Worm (Caenorhabditis elegans) whole organism, mixed stage, embryonic: Measurements from ENCODE around the gene F59G1.4.

ENCODE experiments used
- M03D4.4 ChIP-seq: sonication (generic microtip); optimal IDR thresholded peaks from 2 replicates; lab custom pipeline; 2017; ENCODE audit warnings: mild to moderate bottlenecking, missing genetic modification characterization, missing compliant biosample characterization
- ceh-39 ChIP-seq: fragments of 150-350 bp; optimal IDR thresholded peaks from 2 replicates; lab custom pipeline; 2014; ENCODE audit warnings: missing biosample characterization, missing genetic modification characterization
- ceh-43 ChIP-seq: fragments of 200-800 bp; sonication (Bioruptor generic); optimal IDR thresholded peaks from 2 replicates; lab custom pipeline; 2018; ENCODE audit warnings: mild to moderate bottlenecking, missing genetic modification characterization, moderate library complexity, missing compliant biosample characterization
- ces-1 ChIP-seq: fragments of 150-350 bp; optimal IDR thresholded peaks from 2 replicates; lab custom pipeline; 2014; ENCODE audit warnings: missing biosample characterization, missing genetic modification reagents, missing genetic modification characterization
- cnd-1 ChIP-seq: fragments of 200-800 bp; sonication (Bioruptor generic); optimal IDR thresholded peaks from 2 replicates; lab custom pipeline; 2018; ENCODE audit warnings: mild to moderate bottlenecking, missing genetic modification characterization, missing compliant biosample characterization
- drap-1 ChIP-seq: fragments of 200-800 bp; sonication (Bioruptor generic); optimal IDR thresholded peaks from 3 replicates; lab custom pipeline; 2018; ENCODE audit warnings: mild to moderate bottlenecking, missing genetic modification characterization, missing compliant biosample characterization
- elt-1 ChIP-seq: sonication (generic microtip); optimal IDR thresholded peaks from 2 replicates; lab custom pipeline; 2017; ENCODE audit warnings: missing genetic modification characterization, mild to moderate bottlenecking, missing compliant biosample characterization, antibody characterized with exemption, moderate library complexity, borderline replicate concordance; ENCODE audit not compliant: insufficient read depth
- elt-3 ChIP-seq: fragments of 150-350 bp; optimal IDR thresholded peaks from 2 replicates; lab custom pipeline; 2014; ENCODE audit warnings: missing biosample characterization, missing genetic modification characterization
- flh-1 ChIP-seq: fragments of 200-800 bp; sonication (Bioruptor generic); optimal IDR thresholded peaks from 2 replicates; lab custom pipeline; 2018; ENCODE audit warnings: mild to moderate bottlenecking, missing genetic modification characterization, moderate library complexity, missing compliant biosample characterization
- hlh-1 ChIP-seq: fragments of 150-350 bp; optimal IDR thresholded peaks from 2 replicates; lab custom pipeline; 2014; ENCODE audit warnings: missing biosample characterization, missing genetic modification reagents, missing genetic modification characterization
- lin-13 ChIP-seq: fragments of 150-350 bp; optimal IDR thresholded peaks from 2 replicates; lab custom pipeline; 2014; ENCODE audit warnings: missing biosample characterization, missing genetic modification characterization
- lin-32 ChIP-seq: fragments of 200-800 bp; sonication (Bioruptor generic); optimal IDR thresholded peaks from 2 replicates; lab custom pipeline; 2018; ENCODE audit warnings: mild to moderate bottlenecking, missing genetic modification characterization, missing compliant biosample characterization
- mep-1 ChIP-seq: fragments of 150-350 bp; optimal IDR thresholded peaks from 2 replicates; lab custom pipeline; 2017; ENCODE audit warnings: missing biosample characterization, missing genetic modification reagents, missing genetic modification characterization, inconsistent platforms
- mls-2 ChIP-seq: sonication (generic microtip); optimal IDR thresholded peaks from 2 replicates; lab custom pipeline; 2016; ENCODE audit warnings: mild to moderate bottlenecking, missing genetic modification characterization, moderate library complexity, missing compliant biosample characterization
- nhr-2 ChIP-seq: fragments of 150-350 bp; optimal IDR thresholded peaks from 2 replicates; lab custom pipeline; 2014; ENCODE audit warnings: missing biosample characterization, missing genetic modification characterization
- nhr-237 ChIP-seq: fragments of 150-350 bp; optimal IDR thresholded peaks from 2 replicates; lab custom pipeline; 2014; ENCODE audit warnings: missing biosample characterization, missing genetic modification characterization
- nhr-76 ChIP-seq: sonication (generic microtip); optimal IDR thresholded peaks from 2 replicates; lab custom pipeline; 2017; ENCODE audit warnings: missing biosample characterization, missing genetic modification characterization
- sem-2 ChIP-seq: fragments of 200-800 bp; sonication (Bioruptor generic); optimal IDR thresholded peaks from 2 replicates; lab custom pipeline; 2018; ENCODE audit warnings: mild to moderate bottlenecking, missing genetic modification characterization, missing compliant biosample characterization
- snpc-4 ChIP-seq: fragments of 150-350 bp; optimal IDR thresholded peaks from 2 replicates; lab custom pipeline; 2014; ENCODE audit warnings: missing biosample characterization, missing genetic modification characterization
- sptf-1 ChIP-seq: sonication (generic microtip); optimal IDR thresholded peaks from 2 replicates; lab custom pipeline; 2017; ENCODE audit warnings: mild to moderate bottlenecking, missing genetic modification characterization, moderate library complexity, missing compliant biosample characterization
- tbx-8 ChIP-seq: fragments of 200-800 bp; sonication (Bioruptor generic); optimal IDR thresholded peaks from 2 replicates; lab custom pipeline; 2018; ENCODE audit warnings: mild to moderate bottlenecking, missing genetic modification characterization, moderate library complexity, missing compliant biosample characterization
- unc-120 ChIP-seq: sonication (generic microtip); optimal IDR thresholded peaks from 2 replicates; lab custom pipeline; 2017; ENCODE audit warnings: missing genetic modification characterization, missing compliant biosample characterization; ENCODE audit not compliant: poor library complexity, severe bottlenecking
- unc-39 ChIP-seq: fragments of 150-350 bp; optimal IDR thresholded peaks from 2 replicates; lab custom pipeline; 2014; ENCODE audit warnings: missing biosample characterization, missing genetic modification characterization
- unc-62 ChIP-seq: fragments of 150-350 bp; optimal IDR thresholded peaks from 2 replicates; lab custom pipeline; 2014; ENCODE audit warnings: missing biosample characterization, missing genetic modification reagents, missing genetic modification characterization
- zip-8 ChIP-seq: fragments of 150-350 bp; optimal IDR thresholded peaks from 2 replicates; lab custom pipeline; 2014; ENCODE audit warnings: missing biosample characterization, missing genetic modification characterization

Gene F59G1.4

ce11 chrII:5930095-5930653 is 34.2 kb downstream of the F59G1.4 start:
- TF ChIP-seq elt-1 (tag; lab: Kevin White, UChicago) (no peak), nhr-76 (tag; lab: Kevin White, UChicago) (no peak), unc-62 (GFP tag; lab: Kevin White, UChicago) (no peak), ceh-39 (tag; lab: Kevin White, UChicago) (no peak), ceh-43 (GFP tag; lab: Kevin White, UChicago) (no peak), flh-1 (GFP tag; lab: Kevin White, UChicago) (no peak)

ce11 chrII:5931109-5931508 is 35.1 kb downstream of the F59G1.4 start:
- TF ChIP-seq nhr-237 (tag; lab: Kevin White, UChicago), result peak; percentile 27
- TF ChIP-seq flh-1 (GFP tag; lab: Kevin White, UChicago), result no peak
- TF ChIP-seq snpc-4 (tag; lab: Kevin White, UChicago), result no peak

- TF ChIP-seq elt-1 (tag; lab: Kevin White, UChicago) (no peak), tbx-8 (GFP tag; lab: Kevin White, UChicago) (no peak), zip-8 (tag; lab: Kevin White, UChicago) (peak; percentile 79), ces-1 (GFP tag; lab: Kevin White, UChicago) (no peak), unc-62 (GFP tag; lab: Kevin White, UChicago) (peak; percentile 97)
Observed at ce11 chrII:5931904-5932764, 36.2 kb downstream of the F59G1.4 start.

- no peak for TF ChIP-seq snpc-4 (tag; lab: Kevin White, UChicago)
- peak; percentile 27 for TF ChIP-seq mls-2 (tag; lab: Kevin White, UChicago)
- TF ChIP-seq sptf-1, result peak; percentile 24
- TF ChIP-seq cnd-1, result peak; percentile 72
- peak; percentile 63 for TF ChIP-seq lin-32 (GFP tag; lab: Kevin White, UChicago)
- TF ChIP-seq nhr-2 (tag; lab: Kevin White, UChicago), result peak; percentile 94
Observed at ce11 chrII:5933133-5933532, 37.2 kb downstream of the F59G1.4 start.

ce11 chrII:5933962-5934422 is 38.0 kb downstream of the F59G1.4 start:
- TF ChIP-seq lin-13 (tag; lab: Kevin White, UChicago), result no peak
- TF ChIP-seq unc-62 (GFP tag; lab: Kevin White, UChicago), result peak; percentile 70
- TF ChIP-seq tbx-8 (GFP tag; lab: Kevin White, UChicago), result no peak
- peak; percentile 63 for TF ChIP-seq hlh-1 (tag; lab: Kevin White, UChicago)
- TF ChIP-seq, all 35 proteins: peak for 2

ce11 chrII:5936009-5936408 is 40.0 kb downstream of the F59G1.4 start:
- TF ChIP-seq mls-2 (tag; lab: Kevin White, UChicago), result no peak
- TF ChIP-seq M03D4.4 (tag; lab: Kevin White, UChicago), result no peak
- no peak for TF ChIP-seq nhr-2 (tag; lab: Kevin White, UChicago)
- no peak for TF ChIP-seq sptf-1
- TF ChIP-seq elt-3 (tag; lab: Kevin White, UChicago), result no peak
- no peak for TF ChIP-seq flh-1 (GFP tag; lab: Kevin White, UChicago)
- TF ChIP-seq zip-8 (tag; lab: Kevin White, UChicago), result no peak
- TF ChIP-seq unc-120 (tag; lab: Kevin White, UChicago), result no peak
- no peak for TF ChIP-seq lin-32 (GFP tag; lab: Kevin White, UChicago)
- TF ChIP-seq unc-62 (GFP tag; lab: Kevin White, UChicago), result no peak
- no peak for TF ChIP-seq ces-1 (GFP tag; lab: Kevin White, UChicago)
- no peak for TF ChIP-seq ceh-39 (tag; lab: Kevin White, UChicago)
- no peak for TF ChIP-seq mep-1 (tag; lab: Kevin White, UChicago)
- no peak for TF ChIP-seq sem-2 (GFP tag; lab: Kevin White, UChicago)

- TF ChIP-seq ceh-39 (tag; lab: Kevin White, UChicago), result no peak
- no peak for TF ChIP-seq unc-39 (tag; lab: Kevin White, UChicago)
- no peak for TF ChIP-seq elt-3 (tag; lab: Kevin White, UChicago)
- no peak for TF ChIP-seq hlh-1 (tag; lab: Kevin White, UChicago)
- no peak for TF ChIP-seq drap-1 (GFP tag; lab: Kevin White, UChicago)
- no peak for TF ChIP-seq nhr-2 (tag; lab: Kevin White, UChicago)
Observed at ce11 chrII:5940815-5941214, 44.8 kb downstream of the F59G1.4 start, which contains the start of gene F28B12.6. Gene F28B12.6, plus strand, starts transcription at chrII:5940863.
